Worm (Caenorhabditis elegans) whole organism, L2 larva: ENCODE results near the gene frl-1.

Source experiments
- F13H6.1 ChIP-seq: sonication (generic microtip); optimal IDR thresholded peaks from 2 replicates; lab custom pipeline; 2016; ENCODE audit warnings: missing genetic modification characterization, missing compliant biosample characterization
- ZK546.5 ChIP-seq: sonication (generic microtip); optimal IDR thresholded peaks from 2 replicates; lab custom pipeline; 2017; ENCODE audit warnings: missing biosample characterization, missing genetic modification characterization
- alr-1 ChIP-seq: fragments of 150-350 bp; optimal IDR thresholded peaks from 2 replicates; lab custom pipeline; 2014; ENCODE audit warnings: missing biosample characterization, missing genetic modification characterization
- aly-2 ChIP-seq: fragments of 150-350 bp; optimal IDR thresholded peaks from 2 replicates; lab custom pipeline; 2014; ENCODE audit warnings: missing biosample characterization, missing genetic modification characterization
- ceh-16 ChIP-seq: fragments of 150-350 bp; optimal IDR thresholded peaks from 2 replicates; lab custom pipeline; 2014; ENCODE audit warnings: missing biosample characterization, missing genetic modification characterization
- fos-1 ChIP-seq: fragments of 150-350 bp; optimal IDR thresholded peaks from 2 replicates; lab custom pipeline; 2014; ENCODE audit warnings: missing biosample characterization, missing genetic modification characterization
- mdl-1 ChIP-seq, 2 experiments: fragments of 150-350 bp in 1 of 2; sonication (generic microtip) in 1 of 2; optimal IDR thresholded peaks; 2 replicates each; lab custom pipeline; 2017; ENCODE audit warnings: missing biosample characterization in 2 of 2, missing genetic modification characterization in 2 of 2
- nhr-12 ChIP-seq: fragments of 150-350 bp; optimal IDR thresholded peaks from 2 replicates; lab custom pipeline; 2014; ENCODE audit warnings: missing biosample characterization, missing genetic modification characterization
- nhr-237 ChIP-seq: fragments of 150-350 bp; optimal IDR thresholded peaks from 2 replicates; lab custom pipeline; 2014; ENCODE audit warnings: missing biosample characterization, missing genetic modification characterization
- nhr-77 ChIP-seq: fragments of 150-350 bp; optimal IDR thresholded peaks from 2 replicates; lab custom pipeline; 2014; ENCODE audit warnings: missing biosample characterization, missing genetic modification characterization
- skn-1 ChIP-seq: sonication (generic microtip); optimal IDR thresholded peaks from 2 replicates; lab custom pipeline; 2017; ENCODE audit warnings: missing biosample characterization, missing genetic modification characterization
- unc-62 ChIP-seq: fragments of 150-350 bp; optimal IDR thresholded peaks from 2 replicates; lab custom pipeline; 2014; ENCODE audit warnings: missing biosample characterization, missing genetic modification reagents, missing genetic modification characterization
- zag-1 ChIP-seq: fragments of 150-350 bp; optimal IDR thresholded peaks from 2 replicates; lab custom pipeline; 2014; ENCODE audit warnings: missing biosample characterization, missing genetic modification characterization
- ztf-11 ChIP-seq: sonication (generic microtip); optimal IDR thresholded peaks from 2 replicates; lab custom pipeline; 2017; ENCODE audit warnings: missing biosample characterization, missing genetic modification characterization

DNA sequence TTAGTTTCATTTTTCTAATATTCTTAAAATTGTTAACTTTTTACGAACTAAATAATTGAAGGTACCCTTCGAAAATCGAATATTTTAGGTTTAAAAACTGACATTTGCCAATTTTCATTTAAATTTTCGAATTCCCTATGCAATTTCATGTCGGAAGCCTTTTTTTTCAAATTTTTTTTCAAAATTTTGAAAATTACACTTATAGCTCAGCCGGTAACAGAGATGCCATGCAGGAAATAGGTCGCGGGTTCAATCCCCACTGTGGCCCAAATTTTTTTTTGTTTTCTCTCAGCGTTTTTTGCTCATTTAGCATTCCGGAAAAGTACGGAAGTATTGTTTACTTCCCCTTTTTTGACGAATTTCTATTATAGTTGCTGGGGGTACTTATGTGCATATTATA lies 5.4 kb downstream of the frl-1 start:
- no peak for TF ChIP-seq ceh-16 (tag; lab: Kevin White, UChicago)
- no peak for TF ChIP-seq nhr-77 (tag; lab: Kevin White, UChicago)
- no peak for TF ChIP-seq F13H6.1
- no peak for TF ChIP-seq ztf-11
- no peak for TF ChIP-seq ZK546.5 (tag; lab: Kevin White, UChicago)
- no peak for TF ChIP-seq aly-2
- TF ChIP-seq nhr-237 (tag; lab: Kevin White, UChicago), result no peak
- TF ChIP-seq alr-1 (tag; lab: Kevin White, UChicago), result no peak
- no peak for TF ChIP-seq zag-1 (tag; lab: Kevin White, UChicago)
- TF ChIP-seq fos-1, result no peak
- no peak for TF ChIP-seq skn-1 (tag; lab: Kevin White, UChicago)
- no peak for TF ChIP-seq mdl-1 (tag; optimal IDR thresholded peaks at IDR 0.05; lab: Kevin White, UChicago)
- TF ChIP-seq unc-62 (GFP tag; lab: Kevin White, UChicago), result no peak
- no peak for TF ChIP-seq nhr-12 (tag; lab: Kevin White, UChicago)
